Worm (Caenorhabditis elegans) whole organism, midembryonic: ENCODE measurements around the gene C10A4.7.
A peak's percentile ranks its signal among the peaks of the same experiment; 100 is the strongest.

ENCODE experiments used
- flt-1 ChIP-seq: fragments of 200-800 bp; sonication (Bioruptor generic); IDR thresholded peaks from 2 replicates; pipeline ENCODE4 v1.3.6; 2022; ENCODE audit warnings: missing genetic modification characterization, missing compliant biosample characterization
- klf-2 ChIP-seq: fragments of 200-800 bp; sonication (Bioruptor generic); conservative IDR thresholded peaks from 2 replicates; pipeline ENCODE4 v1.3.6; 2022; ENCODE audit warnings: missing genetic modification reagents, missing genetic modification characterization, missing compliant biosample characterization
- tab-1 ChIP-seq: fragments of 200-800 bp; sonication (Bioruptor generic); IDR thresholded peaks from 2 replicates; pipeline ENCODE4 v1.3.6; 2022; ENCODE audit warnings: missing genetic modification characterization, missing compliant biosample characterization
- ztf-23 ChIP-seq: fragments of 200-800 bp; sonication (Bioruptor generic); IDR thresholded peaks from 2 replicates; pipeline ENCODE4 v1.3.6; 2022; ENCODE audit warnings: missing genetic modification reagents, missing genetic modification characterization, missing compliant biosample characterization

ce11 chrX:7455960-7456359 lies 40.6 kb upstream of the C10A4.7 start:
- TF ChIP-seq flt-1 (GFP tag; lab: Robert Waterston, UW) (0 out of 2 replicates have a peak, but pooled peaks have one; percentile 15), ztf-23 (GFP tag; lab: Robert Waterston, UW) (no peak), tab-1 (GFP tag; lab: Robert Waterston, UW) (no peak), klf-2 (GFP tag; lab: Robert Waterston, UW) (no peak)
